Worm (Caenorhabditis elegans): ENCODE measurements around the gene F14F8.8.

F14F8.8 gene

DNA sequence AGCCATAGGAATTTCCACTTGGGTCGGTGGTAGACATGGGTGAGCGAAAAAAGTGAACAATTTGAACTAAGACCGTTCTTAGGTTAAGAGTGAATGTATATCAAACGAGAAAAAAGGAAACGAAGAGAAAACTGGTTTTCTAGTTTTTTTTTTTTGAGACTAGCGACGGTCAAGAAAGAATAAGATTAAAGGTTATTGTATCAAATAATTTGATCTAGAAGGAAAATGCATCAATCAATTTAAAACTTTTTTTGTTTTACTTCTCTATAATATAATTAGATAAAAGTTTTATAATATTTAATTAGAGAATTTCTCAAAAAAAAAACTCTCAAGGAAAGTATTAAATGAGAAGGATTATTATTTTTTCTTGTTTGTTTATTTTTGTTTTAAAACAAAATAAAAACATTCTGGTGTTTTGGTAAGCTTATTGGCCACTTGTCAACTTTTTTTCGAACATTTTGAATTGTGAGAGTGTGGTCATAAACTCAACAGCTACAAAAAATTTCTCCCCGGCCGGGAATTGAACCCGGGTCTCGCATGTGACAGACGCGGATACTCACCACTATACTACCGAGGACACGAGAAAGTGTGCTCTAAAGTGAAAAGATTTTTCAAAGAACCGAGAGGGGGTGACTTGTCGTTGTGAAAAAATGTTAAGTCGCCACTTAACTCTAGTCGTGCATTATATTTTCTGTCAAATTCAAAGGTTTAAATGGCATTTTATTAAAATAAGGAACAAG, 26.7 kb downstream of the F14F8.8 start, which contains the start of gene W06G6.17 (continued):
- TF ChIP-seq die-1 (tag; optimal IDR thresholded peaks at IDR 0.05): peak; percentile 56
- peak; percentile 48 for TF ChIP-seq nhr-90 (tag; optimal IDR thresholded peaks at IDR 0.05)
- TF ChIP-seq athp-1 (tag; optimal IDR thresholded peaks at IDR 0.05): no peak
- TF ChIP-seq F37B4.10 (GFP tag; IDR thresholded peaks at IDR 0.05): no peak
- no peak for TF ChIP-seq ccch-3 (GFP tag; optimal IDR thresholded peaks at IDR 0.05)
- no peak for TF ChIP-seq nhr-80 (tag; optimal IDR thresholded peaks at IDR 0.05)
- no peak for TF ChIP-seq repo-1 (tag; optimal IDR thresholded peaks at IDR 0.05)
- TF ChIP-seq sptf-2 (GFP tag; optimal IDR thresholded peaks at IDR 0.05): no peak
- no peak for TF ChIP-seq rcor-1 (GFP tag; IDR thresholded peaks at IDR 0.05)
- TF ChIP-seq ztf-25 (GFP tag; IDR thresholded peaks at IDR 0.05): 0 out of 2 replicates have a peak, but pooled peaks have one; percentile 20
- no peak for TF ChIP-seq lin-54 (GFP tag; optimal IDR thresholded peaks at IDR 0.05)
- no peak for TF ChIP-seq pha-4 (tag; optimal IDR thresholded peaks at IDR 0.05)
- no peak for TF ChIP-seq T26A5.8 (tag; optimal IDR thresholded peaks at IDR 0.05)
- TF ChIP-seq fkh-3 (tag; optimal IDR thresholded peaks at IDR 0.05): no peak
- TF ChIP-seq nhr-27 (tag; optimal IDR thresholded peaks at IDR 0.05): no peak
- no peak for TF ChIP-seq F39B2.1 (GFP tag; IDR thresholded peaks at IDR 0.05)
- TF ChIP-seq cebp-1 (GFP tag; IDR thresholded peaks at IDR 0.05): no peak
- no peak for TF ChIP-seq cebp-1 (tag; optimal IDR thresholded peaks at IDR 0.05)
- TF ChIP-seq ceh-58 (GFP tag; IDR thresholded peaks at IDR 0.05): no peak
- TF ChIP-seq lin-35 (GFP tag; optimal IDR thresholded peaks at IDR 0.05): no peak
- peak; percentile 20 for TF ChIP-seq ztf-18 (tag; optimal IDR thresholded peaks at IDR 0.05)
- TF ChIP-seq ZK185.1 (tag; optimal IDR thresholded peaks at IDR 0.05; ENCODE audit: poor library complexity, severe bottlenecking): no peak
- peak; percentile 33; the same call in 1 of the 2 replicates for TF ChIP-seq hmg-1.2 (GFP tag; IDR thresholded peaks at IDR 0.05)
- TF ChIP-seq snpc-1.3 (tag; optimal IDR thresholded peaks at IDR 0.05; ENCODE audit: insufficient read depth): no peak
- TF ChIP-seq lsy-27 (tag; optimal IDR thresholded peaks at IDR 0.05; ENCODE audit: borderline replicate concordance, insufficient read depth): no peak
- no peak for TF ChIP-seq unc-130 (GFP tag; optimal IDR thresholded peaks at IDR 0.05)
- no peak for TF ChIP-seq T07F8.4 (tag; optimal IDR thresholded peaks at IDR 0.05)
- TF ChIP-seq sea-2 (GFP tag; IDR thresholded peaks at IDR 0.05): no peak
- TF ChIP-seq ceh-91 (GFP tag; IDR thresholded peaks at IDR 0.05): no peak
- TF ChIP-seq madf-8 (GFP tag; conservative IDR thresholded peaks at IDR 0.05): no peak
- TF ChIP-seq rpc-1 (optimal IDR thresholded peaks at IDR 0.05): peak; percentile 63
- TF ChIP-seq rpc-1 (tag; optimal IDR thresholded peaks at IDR 0.05): peak; percentile 78
- no peak for TF ChIP-seq hmg-20 (GFP tag; IDR thresholded peaks at IDR 0.05)
- TF ChIP-seq mes-4 (tag; optimal IDR thresholded peaks at IDR 0.05): no peak
- TF ChIP-seq mel-28 (tag; optimal IDR thresholded peaks at IDR 0.05; ENCODE audit: borderline replicate concordance): no peak
- TF ChIP-seq egrh-3 (GFP tag; IDR thresholded peaks at IDR 0.05): no peak
- no peak for TF ChIP-seq nhr-120 (GFP tag; IDR thresholded peaks at IDR 0.05)
- TF ChIP-seq Y79H2A.3 (GFP tag; conservative IDR thresholded peaks at IDR 0.05): no peak
- TF ChIP-seq hlh-26 (GFP tag; conservative IDR thresholded peaks at IDR 0.05): no peak
- TF ChIP-seq snpc-4 (GFP tag; optimal IDR thresholded peaks at IDR 0.05): peak; percentile 15
- peak in 3 of 4 experiments; percentile 42 to 86 (median 79) for TF ChIP-seq snpc-4 (tag; optimal IDR thresholded peaks at IDR 0.05)
- peak; percentile 56 for TF ChIP-seq snpc-1.1 (tag; optimal IDR thresholded peaks at IDR 0.05; ENCODE audit: insufficient read depth)
- no peak for TF ChIP-seq sdz-38 (tag; optimal IDR thresholded peaks at IDR 0.05)
- TF ChIP-seq zim-3 (tag; optimal IDR thresholded peaks at IDR 0.05): no peak
- no peak for TF ChIP-seq bed-1 (GFP tag; IDR thresholded peaks at IDR 0.05)
- TF ChIP-seq egl-18 (GFP tag; IDR thresholded peaks at IDR 0.05): no peak
- TF ChIP-seq unc-62 (GFP tag; optimal IDR thresholded peaks at IDR 0.05): no peak
- TF ChIP-seq Y53F4B.3 (GFP tag; IDR thresholded peaks at IDR 0.05): no peak

Measured in whole organism, young adult.